Fruit fly (Drosophila melanogaster) whole organism, pupa: ENCODE data around the gene D.

Experiments
- CG10348 ChIP-seq: fragments of 200-800 bp; sonication (Bioruptor generic); IDR thresholded peaks from 2 replicates; pipeline ENCODE4 v1.3.6; 2022; ENCODE audit warnings: missing biosample characterization, missing genetic modification characterization
- CG12605 ChIP-seq: fragments of 200-800 bp; sonication (Bioruptor generic); IDR thresholded peaks from 2 replicates; pipeline ENCODE4 v1.3.6; 2022; ENCODE audit warnings: missing biosample characterization, missing genetic modification characterization
- CG14655 ChIP-seq: fragments of 200-800 bp; sonication (Bioruptor generic); optimal IDR thresholded peaks from 3 replicates; lab custom pipeline; 2017; ENCODE audit warnings: mild to moderate bottlenecking, missing biosample characterization, missing genetic modification reagents, missing genetic modification characterization
- EcR ChIP-seq: fragments of 200-800 bp; sonication (Bioruptor generic); optimal IDR thresholded peaks from 3 replicates; lab custom pipeline; 2019; ENCODE audit warnings: missing biosample characterization, missing genetic modification characterization, mild to moderate bottlenecking, moderate library complexity, missing genetic modification reagents
- Ets98B ChIP-seq: fragments of 200-800 bp; sonication (Bioruptor generic); IDR thresholded peaks from 2 replicates; pipeline ENCODE4 v1.3.6; 2022; ENCODE audit warnings: missing biosample characterization, missing genetic modification characterization
- Pif1A ChIP-seq: fragments of 200-800 bp; sonication (Bioruptor generic); optimal IDR thresholded peaks from 3 replicates; lab custom pipeline; 2016; ENCODE audit warnings: missing biosample characterization, missing genetic modification characterization
- Pif1B ChIP-seq: fragments of 200-800 bp; sonication (Bioruptor generic); optimal IDR thresholded peaks from 3 replicates; lab custom pipeline; 2016; ENCODE audit warnings: missing biosample characterization, missing genetic modification characterization
- Snoo ChIP-seq: fragments of 200-800 bp; sonication (Bioruptor generic); optimal IDR thresholded peaks from 3 replicates; lab custom pipeline; 2017; ENCODE audit warnings: missing biosample characterization, mild to moderate bottlenecking, missing genetic modification characterization, inconsistent platforms
- gl ChIP-seq: fragments of 200-800 bp; sonication (Bioruptor generic); optimal IDR thresholded peaks from 2 replicates; lab custom pipeline; 2018; ENCODE audit warnings: missing biosample characterization, mild to moderate bottlenecking, missing genetic modification characterization

DNA sequence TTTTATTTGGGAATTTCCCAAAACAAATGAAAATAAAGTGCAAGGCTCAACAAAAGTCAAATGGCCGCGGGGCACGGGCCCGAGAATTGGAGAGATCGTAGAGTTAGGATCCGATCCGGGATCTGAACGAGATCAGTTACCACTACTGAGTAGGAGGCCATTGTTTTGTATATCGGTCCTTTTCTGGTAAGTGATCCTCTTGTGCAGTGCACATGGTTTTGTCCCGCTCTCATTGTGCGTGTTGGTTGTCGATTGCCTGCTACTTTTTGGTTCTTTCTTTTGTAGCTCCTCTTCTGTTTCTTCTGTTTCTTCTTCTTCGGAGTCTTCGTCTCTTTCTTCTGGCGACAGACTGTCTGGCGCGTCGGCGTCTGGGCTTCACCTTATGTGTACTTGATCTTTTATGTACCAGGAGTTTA is 28.3 kb downstream of the D start:
- no peak for TF ChIP-seq CG14655 (GFP tag; lab: Kevin White, UChicago)
- TF ChIP-seq Snoo (tag; lab: Kevin White, UChicago), result no peak
- TF ChIP-seq CG10348, result no peak
- no peak for TF ChIP-seq Pif1B (GFP tag; lab: Kevin White, UChicago)
- TF ChIP-seq Pif1A (GFP tag; lab: Kevin White, UChicago), result no peak
- no peak for TF ChIP-seq gl (tag; lab: Kevin White, UChicago)
- no peak for TF ChIP-seq CG12605
- no peak for TF ChIP-seq EcR (GFP tag; lab: Kevin White, UChicago)
- TF ChIP-seq Ets98B, result no peak
